Fruit fly (Drosophila melanogaster) whole organism, embryonic: ENCODE measurements around the gene CG33191.

Experiments used
- BEAF-32 ChIP-seq: fragments of 200-800 bp; sonication (Bioruptor generic); optimal IDR thresholded peaks from 3 replicates; lab custom pipeline; 2017; ENCODE audit warnings: missing biosample characterization, missing genetic modification characterization, mild to moderate bottlenecking, moderate library complexity, missing genetic modification reagents
- BtbVII ChIP-seq: fragments of 200-800 bp; sonication (Bioruptor generic); optimal IDR thresholded peaks from 3 replicates; lab custom pipeline; 2017; ENCODE audit warnings: missing biosample characterization, mild to moderate bottlenecking, missing genetic modification characterization
- C15 ChIP-seq: fragments of 200-800 bp; sonication (Bioruptor generic); IDR thresholded peaks from 3 replicates; pipeline ENCODE4 v1.3.6; 2022; ENCODE audit warnings: missing biosample characterization, missing genetic modification characterization
- CG10321 ChIP-seq: fragments of 200-800 bp; sonication (Bioruptor generic); IDR thresholded peaks from 2 replicates; pipeline ENCODE4 v1.3.6; 2022; ENCODE audit warnings: missing biosample characterization, missing genetic modification characterization
- CG10462 ChIP-seq: fragments of 200-800 bp; sonication (Bioruptor generic); optimal IDR thresholded peaks from 2 replicates; lab custom pipeline; 2016; ENCODE audit warnings: missing biosample characterization, missing genetic modification characterization
- CG1233 ChIP-seq: fragments of 200-800 bp; sonication (Bioruptor generic); optimal IDR thresholded peaks from 4 replicates; lab custom pipeline; 2018; ENCODE audit warnings: missing biosample characterization, mild to moderate bottlenecking, missing genetic modification characterization
- CG12942 ChIP-seq: fragments of 200-800 bp; sonication (Bioruptor generic); optimal IDR thresholded peaks from 3 replicates; lab custom pipeline; 2016; ENCODE audit warnings: missing biosample characterization, missing genetic modification characterization
- CG13424 ChIP-seq: fragments of 200-800 bp; sonication (Bioruptor generic); optimal IDR thresholded peaks from 2 replicates; lab custom pipeline; 2019; ENCODE audit warnings: missing biosample characterization, mild to moderate bottlenecking, missing genetic modification characterization, moderate library complexity
- CG13775 ChIP-seq: fragments of 200-800 bp; sonication (Bioruptor generic); optimal IDR thresholded peaks from 3 replicates; lab custom pipeline; 2017; ENCODE audit warnings: missing biosample characterization, mild to moderate bottlenecking, missing genetic modification characterization
- CG14014 ChIP-seq: fragments of 200-800 bp; sonication (Bioruptor generic); IDR thresholded peaks from 2 replicates; pipeline ENCODE4 v1.3.6; 2022; ENCODE audit warnings: missing biosample characterization, missing genetic modification characterization
- CG15479 ChIP-seq: fragments of 200-800 bp; sonication (Bioruptor generic); optimal IDR thresholded peaks from 3 replicates; lab custom pipeline; 2019; ENCODE audit warnings: missing biosample characterization, mild to moderate bottlenecking, missing genetic modification characterization, moderate library complexity
- CG15696 ChIP-seq: fragments of 200-800 bp; sonication (Bioruptor generic); optimal IDR thresholded peaks from 2 replicates; lab custom pipeline; 2019; ENCODE audit warnings: missing biosample characterization, mild to moderate bottlenecking, missing genetic modification characterization, moderate library complexity
- CG18011 ChIP-seq: fragments of 200-800 bp; sonication (Bioruptor generic); optimal IDR thresholded peaks from 2 replicates; lab custom pipeline; 2017; ENCODE audit warnings: missing biosample characterization, missing genetic modification characterization, mild to moderate bottlenecking, moderate library complexity, missing genotype
- CG18262 ChIP-seq: fragments of 200-800 bp; optimal IDR thresholded peaks from 3 replicates; lab custom pipeline; 2019; ENCODE audit warnings: missing biosample characterization, mild to moderate bottlenecking, missing genetic modification characterization, moderate library complexity
- CG2116 ChIP-seq: fragments of 200-800 bp; sonication (Bioruptor generic); optimal IDR thresholded peaks from 3 replicates; lab custom pipeline; 2018; ENCODE audit warnings: missing biosample characterization, mild to moderate bottlenecking, missing genetic modification characterization
- CG2199 ChIP-seq: fragments of 200-800 bp; sonication (Bioruptor generic); IDR thresholded peaks from 3 replicates; pipeline ENCODE4 v1.3.6; 2022; ENCODE audit warnings: missing biosample characterization, missing genetic modification characterization
- CG3995 ChIP-seq: fragments of 200-800 bp; sonication (Bioruptor generic); optimal IDR thresholded peaks from 3 replicates; lab custom pipeline; 2016; ENCODE audit warnings: missing biosample characterization, missing genetic modification characterization
- CG6683 ChIP-seq: fragments of 200-800 bp; sonication (Bioruptor generic); optimal IDR thresholded peaks from 2 replicates; lab custom pipeline; 2017; ENCODE audit warnings: missing biosample characterization, mild to moderate bottlenecking, missing genetic modification characterization, missing genetic modification reagents
- CG6765 ChIP-seq: fragments of 200-800 bp; sonication (Bioruptor generic); optimal IDR thresholded peaks from 3 replicates; lab custom pipeline; 2017; ENCODE audit warnings: missing biosample characterization, mild to moderate bottlenecking, missing genetic modification characterization
- CG7745 ChIP-seq: fragments of 200-800 bp; sonication (Bioruptor generic); optimal IDR thresholded peaks from 2 replicates; lab custom pipeline; 2018; ENCODE audit warnings: missing biosample characterization, mild to moderate bottlenecking, missing genetic modification characterization, moderate library complexity
- CG7963 ChIP-seq: fragments of 200-800 bp; sonication (Bioruptor generic); IDR thresholded peaks from 3 replicates; pipeline ENCODE4 v1.3.6; 2022; ENCODE audit warnings: missing biosample characterization, missing genetic modification characterization; ENCODE audit not compliant: partially characterized antibody
- CoRest ChIP-seq: fragments of 200-800 bp; sonication (Bioruptor generic); optimal IDR thresholded peaks from 3 replicates; lab custom pipeline; 2018; ENCODE audit warnings: missing biosample characterization, mild to moderate bottlenecking, missing genetic modification characterization, moderate library complexity
- D19A ChIP-seq: fragments of 200-800 bp; optimal IDR thresholded peaks from 3 replicates; lab custom pipeline; 2019; ENCODE audit warnings: missing biosample characterization, mild to moderate bottlenecking, missing genetic modification characterization, moderate library complexity
- Dbx ChIP-seq: fragments of 200-800 bp; sonication (Bioruptor generic); IDR thresholded peaks from 3 replicates; pipeline ENCODE4 v1.3.6; 2022; ENCODE audit warnings: missing biosample characterization, missing genetic modification characterization
- Dip2 ChIP-seq: fragments of 200-800 bp; sonication (Bioruptor generic); IDR thresholded peaks from 2 replicates; pipeline ENCODE4 v1.3.6; 2022; ENCODE audit warnings: missing biosample characterization, missing genetic modification characterization
- Elba2 ChIP-seq: fragments of 200-800 bp; sonication (Bioruptor generic); optimal IDR thresholded peaks from 3 replicates; lab custom pipeline; 2016; ENCODE audit warnings: missing biosample characterization, missing genetic modification characterization
- HLH54F ChIP-seq: fragments of 200-800 bp; sonication (Bioruptor generic); optimal IDR thresholded peaks from 3 replicates; lab custom pipeline; 2016; ENCODE audit warnings: missing biosample characterization, missing genetic modification characterization
- Jarid2 ChIP-seq: fragments of 200-800 bp; sonication (Bioruptor generic); optimal IDR thresholded peaks from 3 replicates; lab custom pipeline; 2017; ENCODE audit warnings: mild to moderate bottlenecking, missing biosample characterization, missing genetic modification reagents, missing genetic modification characterization
- Sox100B ChIP-seq: fragments of 200-800 bp; sonication (Bioruptor generic); optimal IDR thresholded peaks from 3 replicates; lab custom pipeline; 2018; ENCODE audit warnings: missing biosample characterization, mild to moderate bottlenecking, missing genetic modification characterization
- amos ChIP-seq: fragments of 200-800 bp; sonication (Bioruptor generic); IDR thresholded peaks from 2 replicates; pipeline ENCODE4 v1.3.6; 2022; ENCODE audit warnings: missing biosample characterization, missing genetic modification characterization; ENCODE audit not compliant: partially characterized antibody
- ato ChIP-seq: fragments of 200-800 bp; sonication (Bioruptor generic); IDR thresholded peaks from 2 replicates; pipeline ENCODE4 v1.3.6; 2022; ENCODE audit warnings: missing biosample characterization, missing genetic modification characterization; ENCODE audit not compliant: partially characterized antibody
- bsh ChIP-seq, 2 experiments: fragments of 200-800 bp; sonication (Bioruptor generic); optimal IDR thresholded peaks; 2 replicates each; lab custom pipeline; 2017 to 2018; ENCODE audit warnings: mild to moderate bottlenecking in 2 of 2, missing biosample characterization in 2 of 2, missing genetic modification characterization in 2 of 2, moderate library complexity in 1 of 2
- chinmo ChIP-seq: fragments of 200-800 bp; sonication (Bioruptor generic); IDR thresholded peaks from 4 replicates; pipeline ENCODE4 v1.3.6; 2022; ENCODE audit warnings: missing biosample characterization, missing genetic modification characterization; ENCODE audit not compliant: partially characterized antibody
- danr ChIP-seq: fragments of 200-800 bp; sonication (Bioruptor generic); IDR thresholded peaks from 2 replicates; pipeline ENCODE4 v1.3.6; 2022; ENCODE audit warnings: missing biosample characterization, missing genetic modification characterization
- dysf ChIP-seq: fragments of 200-800 bp; sonication (Bioruptor generic); IDR thresholded peaks from 3 replicates; pipeline ENCODE4 v1.3.6; 2022; ENCODE audit warnings: missing biosample characterization, missing genetic modification characterization
- fd102C ChIP-seq: fragments of 200-800 bp; sonication (Bioruptor generic); optimal IDR thresholded peaks from 2 replicates; lab custom pipeline; 2018; ENCODE audit warnings: missing biosample characterization, mild to moderate bottlenecking, missing genetic modification characterization, moderate library complexity
- gem ChIP-seq: fragments of 200-800 bp; sonication (Bioruptor generic); optimal IDR thresholded peaks from 2 replicates; lab custom pipeline; 2019; ENCODE audit warnings: missing biosample characterization, mild to moderate bottlenecking, missing genetic modification characterization, moderate library complexity
- kay ChIP-seq: fragments of 200-800 bp; sonication (Bioruptor generic); optimal IDR thresholded peaks from 2 replicates; lab custom pipeline; 2016; ENCODE audit warnings: missing biosample characterization, missing genetic modification characterization
- kni ChIP-seq: fragments of 200-800 bp; sonication (Bioruptor generic); optimal IDR thresholded peaks from 3 replicates; lab custom pipeline; 2017; ENCODE audit warnings: mild to moderate bottlenecking, missing biosample characterization, missing genetic modification reagents, missing genetic modification characterization
- lab ChIP-seq: fragments of 200-800 bp; sonication (Bioruptor generic); optimal IDR thresholded peaks from 3 replicates; lab custom pipeline; 2017; ENCODE audit warnings: missing biosample characterization, missing genetic modification characterization, mild to moderate bottlenecking, moderate library complexity, missing genetic modification reagents
- lilli ChIP-seq: fragments of 200-800 bp; sonication (Bioruptor generic); optimal IDR thresholded peaks from 3 replicates; lab custom pipeline; 2016; ENCODE audit warnings: missing biosample characterization, missing genetic modification characterization
- maf-S ChIP-seq: fragments of 200-800 bp; sonication (Bioruptor generic); optimal IDR thresholded peaks from 2 replicates; lab custom pipeline; 2016; ENCODE audit warnings: missing biosample characterization, missing genetic modification characterization
- onecut ChIP-seq: fragments of 200-800 bp; sonication (Bioruptor generic); IDR thresholded peaks from 2 replicates; pipeline ENCODE4 v1.3.6; 2022; ENCODE audit warnings: missing biosample characterization, missing genetic modification characterization
- org-1 ChIP-seq: fragments of 200-800 bp; sonication (Bioruptor generic); optimal IDR thresholded peaks from 2 replicates; lab custom pipeline; 2017; ENCODE audit warnings: missing biosample characterization, missing genetic modification characterization
- scrt ChIP-seq: fragments of 200-800 bp; sonication (Bioruptor generic); optimal IDR thresholded peaks from 2 replicates; lab custom pipeline; 2018; ENCODE audit warnings: missing biosample characterization, mild to moderate bottlenecking, missing genetic modification characterization, moderate library complexity
- tx ChIP-seq: fragments of 200-800 bp; sonication (Bioruptor generic); optimal IDR thresholded peaks from 2 replicates; lab custom pipeline; 2016; ENCODE audit warnings: missing biosample characterization, missing genetic modification characterization
- unpg ChIP-seq: fragments of 200-800 bp; sonication (Bioruptor generic); optimal IDR thresholded peaks from 3 replicates; lab custom pipeline; 2018; ENCODE audit warnings: missing biosample characterization, mild to moderate bottlenecking, missing genetic modification characterization, moderate library complexity

Gene CG33191

DNA sequence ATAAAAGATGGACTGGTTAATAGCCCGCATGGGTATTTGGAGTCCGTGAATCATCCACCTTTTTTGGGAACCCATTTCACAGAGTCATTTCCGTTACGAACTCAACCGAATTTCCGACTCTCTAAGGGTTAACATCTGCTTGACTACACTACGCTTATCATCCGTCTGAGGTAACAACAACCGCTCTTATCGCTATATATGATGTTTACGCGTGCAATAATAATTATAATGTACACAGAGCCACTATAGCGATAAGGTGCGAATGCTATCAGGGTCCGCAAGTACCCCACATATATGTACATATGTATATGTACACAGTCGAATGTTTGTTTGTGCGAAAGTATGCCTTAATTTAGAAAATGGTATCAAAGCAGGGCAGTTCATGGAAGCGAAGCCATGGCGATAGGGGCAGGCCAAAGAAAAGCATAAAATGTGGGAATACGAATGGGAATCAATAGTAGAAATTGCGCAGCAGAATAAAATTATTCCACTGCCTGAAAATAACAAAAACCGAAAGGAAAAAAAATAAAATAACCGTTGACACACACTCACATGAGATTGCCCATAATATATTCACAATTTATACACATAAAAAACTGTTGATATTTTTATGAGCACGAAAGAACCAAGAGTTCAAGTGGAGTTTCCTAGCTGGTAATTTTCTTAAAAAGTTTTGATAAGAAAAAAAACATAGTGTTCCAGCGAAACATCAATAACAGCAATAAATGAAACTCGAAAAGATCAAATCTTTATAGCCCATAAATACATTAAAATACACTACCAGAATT, 30.9 kb upstream of the CG33191 start (continued):
- TF ChIP-seq CG2116 (GFP tag; lab: Kevin White, UChicago) (peak; percentile 52), CG2199 (GFP tag; lab: Robert Waterston, UW) (peak; percentile 84), CG6683 (GFP tag; lab: Kevin White, UChicago) (peak; percentile 73), chinmo (peak; percentile 95), CG7745 (peak; percentile 95), dysf (GFP tag; lab: Robert Waterston, UW) (peak; percentile 36; the same call in 2 of the 3 replicates), gem (peak; percentile 69), CG15696 (tag; lab: Kevin White, UChicago) (peak; percentile 89), CG12942 (peak; percentile 75), maf-S (GFP tag; lab: Kevin White, UChicago) (peak; percentile 47), CG10462 (GFP tag; lab: Kevin White, UChicago) (peak; percentile 63), lilli (GFP tag; lab: Kevin White, UChicago) (peak; percentile 45), ato (no peak), amos (GFP tag; lab: Robert Waterston, UW) (no peak; the same call in 1 of the 2 replicates), CG10321 (GFP tag; lab: Robert Waterston, UW) (peak; percentile 54; the same call in 1 of the 2 replicates), C15 (GFP tag; lab: Robert Waterston, UW) (peak; percentile 4; the same call in 1 of the 3 replicates), CG1233 (GFP tag; lab: Kevin White, UChicago) (peak; percentile 88), danr (GFP tag; lab: Robert Waterston, UW) (peak; percentile 48; the same call in 1 of the 2 replicates), unpg (peak; percentile 83), CG7963 (GFP tag; lab: Robert Waterston, UW) (no peak), lab (GFP tag; lab: Kevin White, UChicago) (peak; percentile 95), kni (GFP tag; lab: Kevin White, UChicago) (peak; percentile 99), CG13424 (tag; lab: Kevin White, UChicago) (peak; percentile 85), kay (GFP tag; lab: Kevin White, UChicago) (peak; percentile 43), D19A (peak; percentile 59), BEAF-32 (no peak), CG3995 (GFP tag; lab: Kevin White, UChicago) (peak; percentile 29), Sox100B (GFP tag; lab: Kevin White, UChicago) (peak; percentile 75), CG13775 (GFP tag; lab: Kevin White, UChicago) (peak; percentile 18), Dbx (peak; percentile 74), HLH54F (GFP tag; lab: Kevin White, UChicago) (peak; percentile 59), CG18262 (peak; percentile 54), fd102C (GFP tag; lab: Kevin White, UChicago) (peak; percentile 86), Jarid2 (GFP tag; lab: Kevin White, UChicago) (peak; percentile 74), org-1 (GFP tag; lab: Kevin White, UChicago) (peak; percentile 91), CoRest (peak; percentile 57), CG6765 (peak; percentile 84), scrt (GFP tag; lab: Kevin White, UChicago) (peak; percentile 73), CG15479 (GFP tag; lab: Kevin White, UChicago) (peak; percentile 88), Elba2 (GFP tag; lab: Kevin White, UChicago) (no peak), bsh (GFP tag; optimal IDR thresholded peaks at IDR 0.05; lab: Kevin White, UChicago) (peak in 1 of 2 experiments; percentile 88), BtbVII (peak; percentile 90), tx (GFP tag; lab: Kevin White, UChicago) (peak; percentile 44), Dip2 (GFP tag; lab: Robert Waterston, UW) (no peak), CG14014 (GFP tag; lab: Robert Waterston, UW) (peak; percentile 85; the same call in 1 of the 2 replicates), onecut (GFP tag; lab: Robert Waterston, UW) (peak; percentile 86), CG18011 (GFP tag; lab: Kevin White, UChicago) (peak; percentile 59)
